Fruit fly (Drosophila melanogaster) whole organism, wandering third instar larva: ENCODE results near the gene Vlet.

Source experiments
- Jra ChIP-seq: sonication (Bioruptor generic); optimal IDR thresholded peaks from 2 replicates; lab custom pipeline; 2016; ENCODE audit warnings: missing biosample characterization, missing genetic modification characterization
- sv ChIP-seq: fragments of 200-800 bp; sonication (Bioruptor generic); optimal IDR thresholded peaks from 3 replicates; lab custom pipeline; 2016; ENCODE audit warnings: missing biosample characterization, missing genetic modification characterization

- no peak for TF ChIP-seq sv (GFP tag; lab: Kevin White, UChicago)
- TF ChIP-seq Jra (GFP tag; lab: Kevin White, UChicago): no peak
These were observed 17.9 kb downstream of the Vlet start for dm6 chrX:11660476-11660875.
